Worm (Caenorhabditis elegans) whole organism, L1 larva: ENCODE results near the gene F21C10.10.

ENCODE experiments used
- C34B4.2 ChIP-seq: sonication (generic microtip); optimal IDR thresholded peaks from 2 replicates; lab custom pipeline; 2017; ENCODE audit warnings: mild to moderate bottlenecking, missing genetic modification characterization, missing compliant biosample characterization
- F16B12.6 ChIP-seq: fragments of 150-350 bp; optimal IDR thresholded peaks from 2 replicates; lab custom pipeline; 2014; ENCODE audit warnings: missing biosample characterization, missing genetic modification characterization
- ama-1 ChIP-seq: fragments of 150-350 bp; optimal IDR thresholded peaks from 2 replicates; lab custom pipeline; 2014
- blmp-1 ChIP-seq: fragments of 150-350 bp; optimal IDR thresholded peaks from 2 replicates; lab custom pipeline; 2014; ENCODE audit warnings: missing biosample characterization, missing genetic modification characterization
- ceh-63 ChIP-seq: fragments of 200-800 bp; sonication (Bioruptor generic); optimal IDR thresholded peaks from 2 replicates; lab custom pipeline; 2018; ENCODE audit warnings: mild to moderate bottlenecking, missing genetic modification characterization, missing compliant biosample characterization
- ceh-8 ChIP-seq: fragments of 200-800 bp; sonication (Bioruptor generic); optimal IDR thresholded peaks from 2 replicates; lab custom pipeline; 2018; ENCODE audit warnings: mild to moderate bottlenecking, missing genetic modification characterization, moderate library complexity, missing compliant biosample characterization
- ceh-82 ChIP-seq, 3 experiments: fragments of 150-350 bp in 1 of 3; sonication (generic microtip) in 2 of 3; optimal IDR thresholded peaks; 2 replicates each; lab custom pipeline; 2014 to 2017; ENCODE audit warnings: missing biosample characterization in 3 of 3, missing genetic modification characterization in 3 of 3
- ceh-88 ChIP-seq: fragments of 200-800 bp; sonication (Bioruptor generic); IDR thresholded peaks from 2 replicates; pipeline ENCODE4 v1.3.6; 2022; ENCODE audit warnings: missing genetic modification characterization, missing compliant biosample characterization
- dsc-1 ChIP-seq: sonication (generic microtip); optimal IDR thresholded peaks from 2 replicates; lab custom pipeline; 2016; ENCODE audit warnings: mild to moderate bottlenecking, missing genetic modification characterization, missing compliant biosample characterization
- egl-27 ChIP-seq, 2 experiments: fragments of 150-350 bp in 1 of 2; sonication (generic microtip); optimal IDR thresholded peaks; 3 replicates each; lab custom pipeline; 2017 to 2018; ENCODE audit warnings: missing biosample characterization in 2 of 2, missing genetic modification characterization in 2 of 2, missing genetic modification reagents in 2 of 2
- elt-2 ChIP-seq: sonication (generic microtip); optimal IDR thresholded peaks from 2 replicates; lab custom pipeline; 2016; ENCODE audit warnings: missing genetic modification characterization, mild to moderate bottlenecking, inconsistent platforms, missing compliant biosample characterization, missing genetic modification reagents
- elt-3 ChIP-seq, 6 experiments: fragments of 150-350 bp in 1 of 6; sonication (generic microtip); optimal IDR thresholded peaks; 2 replicates each; lab custom pipeline; 2017 to 2018; ENCODE audit warnings: missing biosample characterization in 6 of 6, missing genetic modification characterization in 6 of 6, inconsistent platforms in 1 of 6
- grh-1 ChIP-seq: fragments of 200-800 bp; sonication (Bioruptor generic); IDR thresholded peaks from 2 replicates; pipeline ENCODE4 v1.3.6; 2022; ENCODE audit warnings: missing genetic modification reagents, missing genetic modification characterization, missing compliant biosample characterization
- hlh-4 ChIP-seq: sonication (generic microtip); optimal IDR thresholded peaks from 2 replicates; lab custom pipeline; 2016; ENCODE audit warnings: mild to moderate bottlenecking, missing genetic modification characterization, missing compliant biosample characterization
- hpl-2 ChIP-seq: fragments of 150-350 bp; optimal IDR thresholded peaks from 2 replicates; lab custom pipeline; 2014; ENCODE audit warnings: missing biosample characterization, missing genetic modification reagents, missing genetic modification characterization
- jun-1 ChIP-seq: fragments of 150-350 bp; optimal IDR thresholded peaks from 2 replicates; lab custom pipeline; 2014; ENCODE audit warnings: missing biosample characterization, missing genetic modification reagents, missing genetic modification characterization
- lin-14 ChIP-seq: fragments of 200-800 bp; sonication (Bioruptor generic); optimal IDR thresholded peaks from 2 replicates; lab custom pipeline; 2018; ENCODE audit warnings: mild to moderate bottlenecking, missing genetic modification characterization, moderate library complexity, missing compliant biosample characterization
- lin-15B ChIP-seq: fragments of 150-350 bp; sonication (generic microtip); optimal IDR thresholded peaks from 3 replicates; lab custom pipeline; 2014; ENCODE audit warnings: missing biosample characterization, missing genetic modification characterization
- lin-35 ChIP-seq, 2 experiments: fragments of 150-350 bp; optimal IDR thresholded peaks; 2 replicates each; lab custom pipeline; 2014; ENCODE audit warnings: missing biosample characterization in 2 of 2, missing genetic modification characterization in 2 of 2, missing genetic modification reagents in 2 of 2
- lin-39 ChIP-seq: fragments of 150-350 bp; optimal IDR thresholded peaks from 2 replicates; lab custom pipeline; 2014; ENCODE audit warnings: missing biosample characterization, missing genetic modification reagents, missing genetic modification characterization
- lir-3 ChIP-seq: sonication (generic microtip); optimal IDR thresholded peaks from 2 replicates; lab custom pipeline; 2016; ENCODE audit warnings: mild to moderate bottlenecking, missing genetic modification characterization, moderate library complexity, missing compliant biosample characterization; ENCODE audit not compliant: poor library complexity
- lsy-2 ChIP-seq, 2 experiments: fragments of 150-350 bp; optimal IDR thresholded peaks; 2 replicates each; lab custom pipeline; 2014; ENCODE audit warnings: missing biosample characterization in 2 of 2, missing genetic modification characterization in 2 of 2
- mab-9 ChIP-seq: fragments of 200-800 bp; sonication (Bioruptor generic); IDR thresholded peaks from 2 replicates; pipeline ENCODE4 v1.3.6; 2022; ENCODE audit warnings: missing genetic modification reagents, missing genetic modification characterization, missing compliant biosample characterization
- mdl-1 ChIP-seq, 2 experiments: fragments of 150-350 bp; optimal IDR thresholded peaks; 2 replicates each; lab custom pipeline; 2014 to 2017; ENCODE audit warnings: missing biosample characterization in 2 of 2, missing genetic modification characterization in 2 of 2, inconsistent platforms in 1 of 2
- nhr-12 ChIP-seq: sonication (generic microtip); optimal IDR thresholded peaks from 2 replicates; lab custom pipeline; 2017; ENCODE audit warnings: missing biosample characterization, missing genetic modification characterization
- nhr-19 ChIP-seq: fragments of 200-800 bp; sonication (Bioruptor generic); conservative IDR thresholded peaks from 2 replicates; pipeline ENCODE4 v1.3.6; 2022; ENCODE audit warnings: missing genetic modification characterization, missing compliant biosample characterization
- nhr-20 ChIP-seq: sonication (generic microtip); optimal IDR thresholded peaks from 2 replicates; lab custom pipeline; 2016; ENCODE audit warnings: mild to moderate bottlenecking, missing genetic modification characterization, missing compliant biosample characterization
- nhr-237 ChIP-seq: fragments of 150-350 bp; optimal IDR thresholded peaks from 2 replicates; lab custom pipeline; 2014; ENCODE audit warnings: missing biosample characterization, missing genetic modification characterization
- nhr-71 ChIP-seq: sonication (generic microtip); optimal IDR thresholded peaks from 2 replicates; lab custom pipeline; 2016; ENCODE audit warnings: mild to moderate bottlenecking, missing genetic modification characterization, moderate library complexity, missing compliant biosample characterization
- nhr-76 ChIP-seq: sonication (generic microtip); optimal IDR thresholded peaks from 2 replicates; lab custom pipeline; 2017; ENCODE audit warnings: missing biosample characterization, missing genetic modification characterization
- nhr-84 ChIP-seq: sonication (generic microtip); optimal IDR thresholded peaks from 2 replicates; lab custom pipeline; 2017; ENCODE audit warnings: missing biosample characterization, missing genetic modification characterization
- nhr-85 ChIP-seq: sonication (generic microtip); peaks from one replicate; lab custom pipeline; 2016; ENCODE audit warnings: missing genetic modification characterization, inconsistent platforms, missing compliant biosample characterization
- nhr-90 ChIP-seq: sonication (generic microtip); optimal IDR thresholded peaks from 2 replicates; lab custom pipeline; 2016; ENCODE audit warnings: mild to moderate bottlenecking, missing genetic modification characterization, missing compliant biosample characterization; ENCODE audit not compliant: poor library complexity
- rnt-1 ChIP-seq: sonication (generic microtip); optimal IDR thresholded peaks from 2 replicates; lab custom pipeline; 2016; ENCODE audit warnings: mild to moderate bottlenecking, missing genetic modification characterization, moderate library complexity, missing compliant biosample characterization
- skn-1 ChIP-seq: fragments of 150-350 bp; optimal IDR thresholded peaks from 2 replicates; lab custom pipeline; 2014; ENCODE audit warnings: missing biosample characterization, missing genetic modification characterization
- sup-37 ChIP-seq: fragments of 200-800 bp; sonication (Bioruptor generic); optimal IDR thresholded peaks from 2 replicates; lab custom pipeline; 2018; ENCODE audit warnings: mild to moderate bottlenecking, missing genetic modification characterization, missing compliant biosample characterization
- swsn-7 ChIP-seq: sonication (generic microtip); optimal IDR thresholded peaks from 2 replicates; lab custom pipeline; 2016; ENCODE audit warnings: missing genetic modification characterization, missing compliant biosample characterization
- tbx-2 ChIP-seq: sonication (generic microtip); optimal IDR thresholded peaks from 2 replicates; lab custom pipeline; 2016; ENCODE audit warnings: missing genetic modification characterization, missing compliant biosample characterization
- tlp-1 ChIP-seq: fragments of 150-350 bp; optimal IDR thresholded peaks from 2 replicates; lab custom pipeline; 2014; ENCODE audit warnings: missing biosample characterization, missing genetic modification characterization
- zag-1 ChIP-seq: fragments of 150-350 bp; optimal IDR thresholded peaks from 2 replicates; lab custom pipeline; 2014; ENCODE audit warnings: missing biosample characterization, missing genetic modification characterization
- ztf-11 ChIP-seq, 2 experiments: sonication (generic microtip); optimal IDR thresholded peaks; 2 replicates each; lab custom pipeline; 2016 to 2017; ENCODE audit warnings: missing genetic modification characterization in 2 of 2, missing biosample characterization in 1 of 2, missing compliant biosample characterization in 1 of 2

Gene F21C10.10

ce11 chrV:9079965-9080432 lies 16.1 kb upstream of the F21C10.10 start (continued):
- peak in 1 of 2 experiments; percentile 65 for TF ChIP-seq mdl-1 (tag; optimal IDR thresholded peaks at IDR 0.05; lab: Kevin White, UChicago)
- TF ChIP-seq blmp-1 (tag; lab: Kevin White, UChicago) = no peak
- no peak for TF ChIP-seq ceh-88 (GFP tag; lab: Robert Waterston, UW)
- TF ChIP-seq ama-1 = no peak
- TF ChIP-seq rnt-1 = no peak
- no peak for TF ChIP-seq C34B4.2 (tag; lab: Kevin White, UChicago)
- TF ChIP-seq egl-27 (tag; optimal IDR thresholded peaks at IDR 0.05; lab: Kevin White, UChicago) = no peak
- TF ChIP-seq F16B12.6 (tag; lab: Kevin White, UChicago) = no peak
- no peak for TF ChIP-seq mab-9 (GFP tag; lab: Robert Waterston, UW)
- no peak for TF ChIP-seq zag-1 (tag; lab: Kevin White, UChicago)

ce11 chrV:9081410-9081809 lies 14.7 kb upstream of the F21C10.10 start:
- TF ChIP-seq tlp-1 (tag; lab: Kevin White, UChicago) = no peak
- no peak for TF ChIP-seq ztf-11 (tag; optimal IDR thresholded peaks at IDR 0.05; lab: Kevin White, UChicago)
- TF ChIP-seq jun-1 = peak; percentile 16
- no peak for TF ChIP-seq dsc-1 (tag; lab: Kevin White, UChicago)
- TF ChIP-seq elt-2 = peak; percentile 26
- TF ChIP-seq lsy-2 (tag; optimal IDR thresholded peaks at IDR 0.05; lab: Kevin White, UChicago) = no peak
- TF ChIP-seq nhr-90 (tag; lab: Kevin White, UChicago) = no peak
- no peak for TF ChIP-seq C34B4.2 (tag; lab: Kevin White, UChicago)
- TF ChIP-seq ceh-82 (tag; optimal IDR thresholded peaks at IDR 0.05; lab: Kevin White, UChicago) = no peak
- TF ChIP-seq sup-37 (GFP tag; lab: Kevin White, UChicago) = no peak
- TF ChIP-seq tbx-2 (tag; lab: Kevin White, UChicago) = no peak
- no peak for TF ChIP-seq lir-3 (tag; lab: Kevin White, UChicago)
- TF ChIP-seq lin-14 (GFP tag; lab: Kevin White, UChicago) = peak; percentile 24
- TF ChIP-seq nhr-12 (tag; lab: Kevin White, UChicago) = no peak
- peak in 1 of 2 experiments; percentile 7 for TF ChIP-seq mdl-1 (tag; optimal IDR thresholded peaks at IDR 0.05; lab: Kevin White, UChicago)
- TF ChIP-seq egl-27 (tag; optimal IDR thresholded peaks at IDR 0.05; lab: Kevin White, UChicago) = no peak

ce11 chrV:9082350-9082749 lies 13.7 kb upstream of the F21C10.10 start:
- TF ChIP-seq ceh-63 (GFP tag; lab: Kevin White, UChicago) (no peak), hpl-2 (no peak), blmp-1 (tag; lab: Kevin White, UChicago) (peak; percentile 62), nhr-12 (tag; lab: Kevin White, UChicago) (no peak)

- TF ChIP-seq elt-3 (tag; optimal IDR thresholded peaks at IDR 0.05; lab: Kevin White, UChicago) = peak in 2 of 6 experiments; percentile 9 to 12
- TF ChIP-seq nhr-85 = peak; percentile 80
- peak; percentile 32 for TF ChIP-seq nhr-71
- TF ChIP-seq lin-15B = no peak
- TF ChIP-seq ceh-8 (GFP tag; lab: Kevin White, UChicago) = no peak
- peak in 1 of 2 experiments; percentile 24 for TF ChIP-seq lin-35 (GFP tag; optimal IDR thresholded peaks at IDR 0.05; lab: Kevin White, UChicago)
- no peak for TF ChIP-seq nhr-237 (tag; lab: Kevin White, UChicago)
- TF ChIP-seq nhr-84 (tag; lab: Kevin White, UChicago) = no peak
- no peak for TF ChIP-seq skn-1
- peak; percentile 40 for TF ChIP-seq lin-14 (GFP tag; lab: Kevin White, UChicago)
- peak; percentile 27 for TF ChIP-seq tbx-2 (tag; lab: Kevin White, UChicago)
- 0 out of 2 replicates have a peak, but pooled peaks have one; percentile 23 for TF ChIP-seq nhr-19 (GFP tag; lab: Robert Waterston, UW)
- TF ChIP-seq hlh-4 (tag; lab: Kevin White, UChicago) = no peak
- TF ChIP-seq swsn-7 (tag; lab: Kevin White, UChicago) = no peak
- TF ChIP-seq grh-1 (GFP tag; lab: Robert Waterston, UW) = peak; percentile 53
- TF ChIP-seq lin-39 (tag; lab: Kevin White, UChicago) = no peak
- peak; percentile 47 for TF ChIP-seq blmp-1 (tag; lab: Kevin White, UChicago)
- no peak for TF ChIP-seq nhr-76 (tag; lab: Kevin White, UChicago)
- peak; percentile 39 for TF ChIP-seq nhr-20 (tag; lab: Kevin White, UChicago)
These were observed 11.8 kb upstream of the F21C10.10 start for ce11 chrV:9084252-9084651.
